Fruit fly (Drosophila melanogaster) whole organism, pupa: ENCODE measurements around the gene Vps26.
A peak's percentile ranks its signal among the peaks of the same experiment; 100 is the strongest.

Experiments used
- CG17806 ChIP-seq: fragments of 200-800 bp; sonication (Bioruptor generic); optimal IDR thresholded peaks from 2 replicates; lab custom pipeline; 2018; ENCODE audit warnings: missing biosample characterization, mild to moderate bottlenecking, missing genetic modification characterization, moderate library complexity
- CG34367 ChIP-seq: fragments of 200-800 bp; sonication (Bioruptor generic); optimal IDR thresholded peaks from 2 replicates; lab custom pipeline; 2018; ENCODE audit warnings: missing biosample characterization, mild to moderate bottlenecking, missing genetic modification characterization
- CG8301 ChIP-seq: fragments of 200-800 bp; sonication (Bioruptor generic); optimal IDR thresholded peaks from 2 replicates; lab custom pipeline; 2018; ENCODE audit warnings: missing biosample characterization, mild to moderate bottlenecking, missing genetic modification characterization
- EcR ChIP-seq: fragments of 200-800 bp; sonication (Bioruptor generic); optimal IDR thresholded peaks from 3 replicates; lab custom pipeline; 2019; ENCODE audit warnings: missing biosample characterization, missing genetic modification characterization, mild to moderate bottlenecking, moderate library complexity, missing genetic modification reagents
- fd96Ca ChIP-seq: fragments of 200-800 bp; sonication (Bioruptor generic); IDR thresholded peaks from 3 replicates; pipeline ENCODE4 v1.3.6; 2022; ENCODE audit warnings: missing biosample characterization, missing genetic modification characterization
- gl ChIP-seq: fragments of 200-800 bp; sonication (Bioruptor generic); optimal IDR thresholded peaks from 2 replicates; lab custom pipeline; 2018; ENCODE audit warnings: missing biosample characterization, mild to moderate bottlenecking, missing genetic modification characterization

DNA sequence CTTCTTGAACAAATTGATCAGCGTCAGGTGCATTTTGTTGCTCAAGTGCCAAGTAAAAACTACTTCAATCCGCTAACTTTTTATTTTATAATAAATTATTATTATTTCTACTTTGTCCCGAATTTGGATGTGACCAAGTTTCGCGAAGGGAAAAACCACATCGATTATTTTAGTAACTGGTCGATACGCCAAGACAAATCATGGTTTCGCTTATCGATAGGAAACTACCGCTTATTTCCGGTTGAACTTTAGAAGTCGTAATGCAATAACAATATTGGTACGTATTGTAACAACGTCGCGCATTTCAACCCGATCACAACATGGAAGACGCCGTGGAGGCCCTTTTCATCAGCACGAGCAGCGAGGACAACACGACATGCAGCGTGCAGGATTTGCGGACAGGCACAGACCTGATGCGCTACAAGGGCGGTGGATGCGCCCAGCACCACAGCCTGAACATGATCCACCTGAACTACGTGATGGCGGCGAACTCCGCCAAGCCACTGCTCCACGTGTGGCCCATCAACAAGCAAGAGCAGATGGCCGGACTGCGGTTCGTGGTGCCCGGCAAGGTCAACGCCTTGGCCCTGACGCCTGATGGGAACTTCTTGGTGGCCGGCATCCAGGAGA is 3.6 kb downstream of the Vps26 start, which contains the start of the genes CG14817 and CG14805:
- TF ChIP-seq CG17806 (tag; lab: Kevin White, UChicago) (peak; percentile 4), fd96Ca (GFP tag; lab: Robert Waterston, UW) (no peak), gl (tag; lab: Kevin White, UChicago) (peak; percentile 54), CG34367 (peak; percentile 58), CG8301 (no peak), EcR (GFP tag; lab: Kevin White, UChicago) (peak; percentile 62)
